Fruit fly (Drosophila melanogaster) Kc167 (cell line): ENCODE results near the gene Gycbeta100B.

Experiments used
- h ChIP-seq: fragments of >200 bp; optimal IDR thresholded peaks from 3 replicates; lab custom pipeline; 2018; ENCODE audit warnings: missing external identifiers
- ttk ChIP-seq: sonication (Bioruptor generic); optimal IDR thresholded peaks from 2 replicates; lab custom pipeline; 2017; ENCODE audit warnings: missing external identifiers

DNA sequence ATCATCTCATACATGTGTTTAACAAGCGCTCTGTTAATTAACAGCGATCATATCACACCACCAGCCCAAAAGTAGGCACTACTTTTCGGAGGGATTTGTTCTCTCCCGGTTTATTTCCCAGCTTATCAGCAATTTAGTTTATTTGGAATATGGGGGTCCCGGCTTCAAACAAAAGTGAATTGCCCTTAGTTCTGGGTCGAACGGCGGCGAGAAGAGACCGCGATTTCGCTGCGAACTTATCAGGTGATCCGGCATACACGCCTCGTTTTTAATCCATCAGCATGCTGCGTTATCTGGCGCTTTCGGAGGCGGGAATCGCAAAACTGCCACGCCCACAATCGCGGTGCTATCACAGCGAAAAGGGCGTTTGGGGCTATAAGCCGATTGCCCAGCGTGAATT, 62.5 kb downstream of the Gycbeta100B start, which contains the start of gene CG1544:
- TF ChIP-seq ttk (lab: Kevin White, UChicago), result no peak
- no peak for TF ChIP-seq h
